Worm (Caenorhabditis elegans): Measurements from ENCODE around the gene srt-44.
A peak's percentile ranks its signal among the peaks of the same experiment; 100 is the strongest.

- TF ChIP-seq athp-1 (tag; optimal IDR thresholded peaks at IDR 0.05) (no peak), T26A5.8 (tag; optimal IDR thresholded peaks at IDR 0.05) (no peak), madf-3 (GFP tag; IDR thresholded peaks at IDR 0.05) (no peak), zfh-2 (GFP tag; conservative IDR thresholded peaks at IDR 0.05) (peak; percentile 55), nfya-1 (tag; optimal IDR thresholded peaks at IDR 0.05; ENCODE audit: borderline replicate concordance, insufficient read depth) (no peak)
These were observed 15.8 kb downstream of the srt-44 start for ce11 chrIV:15119268-15119667.

All from whole organism, young adult.